Worm (Caenorhabditis elegans) whole organism, mixed stage, embryonic: ENCODE results near the gene dhs-7.
A peak's percentile ranks its signal among the peaks of the same experiment; 100 is the strongest.

ENCODE experiments used
- M03D4.4 ChIP-seq: sonication (generic microtip); optimal IDR thresholded peaks from 2 replicates; lab custom pipeline; 2017; ENCODE audit warnings: mild to moderate bottlenecking, missing genetic modification characterization, missing compliant biosample characterization
- bed-3 ChIP-seq: fragments of 200-800 bp; sonication (Bioruptor generic); optimal IDR thresholded peaks from 3 replicates; lab custom pipeline; 2018; ENCODE audit warnings: mild to moderate bottlenecking, missing genetic modification characterization, moderate library complexity, missing compliant biosample characterization
- blmp-1 ChIP-seq: fragments of 150-350 bp; optimal IDR thresholded peaks from 2 replicates; lab custom pipeline; 2014; ENCODE audit warnings: missing biosample characterization, missing genetic modification characterization
- ceh-39 ChIP-seq: fragments of 150-350 bp; optimal IDR thresholded peaks from 2 replicates; lab custom pipeline; 2014; ENCODE audit warnings: missing biosample characterization, missing genetic modification characterization
- ceh-43 ChIP-seq: fragments of 200-800 bp; sonication (Bioruptor generic); optimal IDR thresholded peaks from 2 replicates; lab custom pipeline; 2018; ENCODE audit warnings: mild to moderate bottlenecking, missing genetic modification characterization, moderate library complexity, missing compliant biosample characterization
- ceh-83 ChIP-seq: fragments of 200-800 bp; sonication (Bioruptor generic); optimal IDR thresholded peaks from 2 replicates; lab custom pipeline; 2018; ENCODE audit warnings: mild to moderate bottlenecking, missing genetic modification characterization, missing compliant biosample characterization
- ces-1 ChIP-seq: fragments of 150-350 bp; optimal IDR thresholded peaks from 2 replicates; lab custom pipeline; 2014; ENCODE audit warnings: missing biosample characterization, missing genetic modification reagents, missing genetic modification characterization
- cnd-1 ChIP-seq: fragments of 200-800 bp; sonication (Bioruptor generic); optimal IDR thresholded peaks from 2 replicates; lab custom pipeline; 2018; ENCODE audit warnings: mild to moderate bottlenecking, missing genetic modification characterization, missing compliant biosample characterization
- drap-1 ChIP-seq: fragments of 200-800 bp; sonication (Bioruptor generic); optimal IDR thresholded peaks from 3 replicates; lab custom pipeline; 2018; ENCODE audit warnings: mild to moderate bottlenecking, missing genetic modification characterization, missing compliant biosample characterization
- elt-1 ChIP-seq: sonication (generic microtip); optimal IDR thresholded peaks from 2 replicates; lab custom pipeline; 2017; ENCODE audit warnings: missing genetic modification characterization, mild to moderate bottlenecking, missing compliant biosample characterization, antibody characterized with exemption, moderate library complexity, borderline replicate concordance; ENCODE audit not compliant: insufficient read depth
- elt-3 ChIP-seq: fragments of 150-350 bp; optimal IDR thresholded peaks from 2 replicates; lab custom pipeline; 2014; ENCODE audit warnings: missing biosample characterization, missing genetic modification characterization
- flh-1 ChIP-seq: fragments of 200-800 bp; sonication (Bioruptor generic); optimal IDR thresholded peaks from 2 replicates; lab custom pipeline; 2018; ENCODE audit warnings: mild to moderate bottlenecking, missing genetic modification characterization, moderate library complexity, missing compliant biosample characterization
- ham-2 ChIP-seq: fragments of 200-800 bp; sonication (Bioruptor generic); optimal IDR thresholded peaks from 2 replicates; lab custom pipeline; 2018; ENCODE audit warnings: mild to moderate bottlenecking, missing genetic modification characterization, missing compliant biosample characterization
- hlh-1 ChIP-seq: fragments of 150-350 bp; optimal IDR thresholded peaks from 2 replicates; lab custom pipeline; 2014; ENCODE audit warnings: missing biosample characterization, missing genetic modification reagents, missing genetic modification characterization
- lin-13 ChIP-seq: fragments of 150-350 bp; optimal IDR thresholded peaks from 2 replicates; lab custom pipeline; 2014; ENCODE audit warnings: missing biosample characterization, missing genetic modification characterization
- lin-32 ChIP-seq: fragments of 200-800 bp; sonication (Bioruptor generic); optimal IDR thresholded peaks from 2 replicates; lab custom pipeline; 2018; ENCODE audit warnings: mild to moderate bottlenecking, missing genetic modification characterization, missing compliant biosample characterization
- lsy-2 ChIP-seq: fragments of 150-350 bp; optimal IDR thresholded peaks from 2 replicates; lab custom pipeline; 2014; ENCODE audit warnings: missing biosample characterization, missing genetic modification characterization
- mab-5 ChIP-seq: fragments of 150-350 bp; optimal IDR thresholded peaks from 2 replicates; lab custom pipeline; 2014; ENCODE audit warnings: missing biosample characterization, missing genetic modification characterization
- mep-1 ChIP-seq: fragments of 150-350 bp; optimal IDR thresholded peaks from 2 replicates; lab custom pipeline; 2017; ENCODE audit warnings: missing biosample characterization, missing genetic modification reagents, missing genetic modification characterization, inconsistent platforms
- mls-2 ChIP-seq: sonication (generic microtip); optimal IDR thresholded peaks from 2 replicates; lab custom pipeline; 2016; ENCODE audit warnings: mild to moderate bottlenecking, missing genetic modification characterization, moderate library complexity, missing compliant biosample characterization
- nhr-12 ChIP-seq: fragments of 150-350 bp; optimal IDR thresholded peaks from 2 replicates; lab custom pipeline; 2014; ENCODE audit warnings: missing biosample characterization, missing genetic modification characterization
- nhr-2 ChIP-seq: fragments of 150-350 bp; optimal IDR thresholded peaks from 2 replicates; lab custom pipeline; 2014; ENCODE audit warnings: missing biosample characterization, missing genetic modification characterization
- nhr-237 ChIP-seq: fragments of 150-350 bp; optimal IDR thresholded peaks from 2 replicates; lab custom pipeline; 2014; ENCODE audit warnings: missing biosample characterization, missing genetic modification characterization
- nhr-28 ChIP-seq: fragments of 150-350 bp; optimal IDR thresholded peaks from 2 replicates; lab custom pipeline; 2014; ENCODE audit warnings: missing biosample characterization, missing genetic modification characterization
- nhr-76 ChIP-seq: sonication (generic microtip); optimal IDR thresholded peaks from 2 replicates; lab custom pipeline; 2017; ENCODE audit warnings: missing biosample characterization, missing genetic modification characterization
- pha-4 ChIP-seq: fragments of 150-350 bp; optimal IDR thresholded peaks from 2 replicates; lab custom pipeline; 2018; ENCODE audit warnings: missing biosample characterization, missing genetic modification reagents, missing genetic modification characterization
- sem-2 ChIP-seq: fragments of 200-800 bp; sonication (Bioruptor generic); optimal IDR thresholded peaks from 2 replicates; lab custom pipeline; 2018; ENCODE audit warnings: mild to moderate bottlenecking, missing genetic modification characterization, missing compliant biosample characterization
- snpc-4 ChIP-seq: fragments of 150-350 bp; optimal IDR thresholded peaks from 2 replicates; lab custom pipeline; 2014; ENCODE audit warnings: missing biosample characterization, missing genetic modification characterization
- sptf-1 ChIP-seq: sonication (generic microtip); optimal IDR thresholded peaks from 2 replicates; lab custom pipeline; 2017; ENCODE audit warnings: mild to moderate bottlenecking, missing genetic modification characterization, moderate library complexity, missing compliant biosample characterization
- tbx-8 ChIP-seq: fragments of 200-800 bp; sonication (Bioruptor generic); optimal IDR thresholded peaks from 2 replicates; lab custom pipeline; 2018; ENCODE audit warnings: mild to moderate bottlenecking, missing genetic modification characterization, moderate library complexity, missing compliant biosample characterization
- unc-120 ChIP-seq: sonication (generic microtip); optimal IDR thresholded peaks from 2 replicates; lab custom pipeline; 2017; ENCODE audit warnings: missing genetic modification characterization, missing compliant biosample characterization; ENCODE audit not compliant: poor library complexity, severe bottlenecking
- unc-39 ChIP-seq: fragments of 150-350 bp; optimal IDR thresholded peaks from 2 replicates; lab custom pipeline; 2014; ENCODE audit warnings: missing biosample characterization, missing genetic modification characterization
- unc-62 ChIP-seq: fragments of 150-350 bp; optimal IDR thresholded peaks from 2 replicates; lab custom pipeline; 2014; ENCODE audit warnings: missing biosample characterization, missing genetic modification reagents, missing genetic modification characterization
- zip-8 ChIP-seq: fragments of 150-350 bp; optimal IDR thresholded peaks from 2 replicates; lab custom pipeline; 2014; ENCODE audit warnings: missing biosample characterization, missing genetic modification characterization
- ztf-11 ChIP-seq: fragments of 150-350 bp; optimal IDR thresholded peaks from 2 replicates; lab custom pipeline; 2014; ENCODE audit warnings: missing biosample characterization, missing genetic modification characterization

dhs-7 gene

DNA sequence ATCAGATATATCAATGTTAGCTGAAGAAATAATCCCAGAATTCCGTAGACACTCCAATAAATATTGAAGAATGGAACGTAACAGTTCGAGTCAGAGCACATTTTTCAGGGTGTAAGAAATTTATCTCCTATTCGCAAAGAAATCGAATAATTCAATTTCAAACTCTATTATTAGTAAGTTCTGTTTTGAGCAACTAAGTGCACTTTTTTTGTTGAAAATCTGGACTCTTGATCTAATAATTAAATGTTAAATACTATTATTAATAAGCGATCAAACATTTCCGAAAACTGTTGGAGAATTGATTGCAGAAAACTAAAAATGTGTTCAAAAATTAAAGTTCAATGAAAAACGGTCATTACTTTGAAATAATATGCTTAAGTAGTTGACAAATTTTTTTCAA lies 5.2 kb downstream of the dhs-7 start, which contains the start of gene srd-56:
TSS of gene srd-56 (minus strand) at position 101 of the 400 bp plus-strand sequence.
- no peak for TF ChIP-seq sptf-1 (tag; lab: Kevin White, UChicago)
- no peak for TF ChIP-seq ceh-83 (GFP tag; lab: Kevin White, UChicago)

DNA sequence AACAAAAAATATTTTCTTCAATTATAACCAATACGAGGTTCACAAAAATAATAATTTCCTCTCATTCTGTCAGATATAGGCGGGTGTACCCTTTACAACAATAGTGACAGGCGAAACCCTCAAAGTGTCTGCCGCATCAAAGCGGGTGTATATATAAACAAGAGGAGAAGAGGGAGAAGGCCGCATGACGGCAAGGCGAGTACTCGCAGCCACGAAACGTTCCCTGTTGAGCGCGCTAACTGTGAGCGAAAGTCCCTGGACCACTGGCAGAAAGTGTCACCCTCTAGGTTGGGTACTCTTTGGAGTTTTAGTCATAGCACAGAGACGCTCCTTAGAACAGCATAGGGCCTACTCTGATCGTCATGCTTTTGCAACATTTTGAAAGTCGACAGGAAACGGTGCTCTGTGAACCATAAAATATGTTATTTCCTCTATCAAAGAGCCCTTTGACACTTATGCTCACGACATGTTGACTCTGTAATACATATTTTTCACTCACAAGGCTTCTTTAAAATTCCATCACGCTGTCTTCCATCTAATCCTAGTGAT lies 8.1 kb downstream of the dhs-7 start, which contains the start of gene pcrg-1:
TSS of gene pcrg-1 (plus strand) at position 499 of the 549 bp plus-strand sequence.
- TF ChIP-seq elt-1 (peak; percentile 1), mab-5 (tag; lab: Kevin White, UChicago) (no peak), sem-2 (GFP tag; lab: Kevin White, UChicago) (peak; percentile 84), tbx-8 (GFP tag; lab: Kevin White, UChicago) (peak; percentile 91), drap-1 (GFP tag; lab: Kevin White, UChicago) (peak; percentile 94), nhr-28 (tag; lab: Kevin White, UChicago) (no peak), nhr-76 (no peak), mep-1 (peak; percentile 73), M03D4.4 (peak; percentile 92), snpc-4 (tag; lab: Kevin White, UChicago) (no peak), pha-4 (tag; lab: Kevin White, UChicago) (peak; percentile 59), lin-13 (tag; lab: Kevin White, UChicago) (peak; percentile 77), ceh-39 (tag; lab: Kevin White, UChicago) (no peak), ztf-11 (tag; lab: Kevin White, UChicago) (no peak), zip-8 (tag; lab: Kevin White, UChicago) (no peak), ces-1 (no peak), bed-3 (GFP tag; lab: Kevin White, UChicago) (peak; percentile 83), lin-32 (GFP tag; lab: Kevin White, UChicago) (peak; percentile 86), mls-2 (tag; lab: Kevin White, UChicago) (peak; percentile 97), nhr-12 (tag; lab: Kevin White, UChicago) (no peak), nhr-237 (tag; lab: Kevin White, UChicago) (no peak), ceh-43 (peak; percentile 84), cnd-1 (tag; lab: Kevin White, UChicago) (peak; percentile 95), ham-2 (peak; percentile 93), unc-62 (GFP tag; lab: Kevin White, UChicago) (peak; percentile 21), hlh-1 (tag; lab: Kevin White, UChicago) (peak; percentile 63), sptf-1 (tag; lab: Kevin White, UChicago) (peak; percentile 96), elt-3 (tag; lab: Kevin White, UChicago) (peak; percentile 59), flh-1 (GFP tag; lab: Kevin White, UChicago) (peak; percentile 82), blmp-1 (tag; lab: Kevin White, UChicago) (no peak), lsy-2 (tag; lab: Kevin White, UChicago) (peak; percentile 27), unc-39 (tag; lab: Kevin White, UChicago) (peak; percentile 25), ceh-83 (GFP tag; lab: Kevin White, UChicago) (peak; percentile 92), nhr-2 (no peak), unc-120 (tag; lab: Kevin White, UChicago) (peak; percentile 79)

DNA sequence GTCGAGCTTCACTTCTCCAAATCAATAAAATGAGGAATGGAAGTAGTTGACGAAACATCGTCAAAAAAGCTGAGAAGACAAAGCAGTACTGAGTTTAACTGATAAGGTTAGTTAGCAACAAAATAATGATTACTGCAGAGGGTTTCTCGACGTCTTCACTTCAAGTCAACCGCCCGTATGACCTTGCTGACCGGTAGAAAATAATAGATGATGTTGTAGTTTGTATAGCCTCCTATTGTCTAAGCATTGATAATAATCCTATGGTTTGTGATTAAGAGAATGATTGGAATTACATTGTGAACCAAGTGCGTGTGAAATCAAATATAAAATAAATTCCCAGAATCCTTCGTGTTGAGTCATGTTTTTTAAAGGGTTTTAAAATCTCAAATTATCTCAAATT lies 9.0 kb downstream of the dhs-7 start, which contains the start of gene E04F6.6:
TSS of gene E04F6.6 (minus strand) at position 258 of the 400 bp plus-strand sequence.
- TF ChIP-seq lin-13 (tag; lab: Kevin White, UChicago) = no peak
- no peak for TF ChIP-seq cnd-1 (tag; lab: Kevin White, UChicago)
- TF ChIP-seq nhr-76 = no peak
- no peak for TF ChIP-seq blmp-1 (tag; lab: Kevin White, UChicago)
- no peak for TF ChIP-seq mab-5 (tag; lab: Kevin White, UChicago)
- no peak for TF ChIP-seq drap-1 (GFP tag; lab: Kevin White, UChicago)
- no peak for TF ChIP-seq bed-3 (GFP tag; lab: Kevin White, UChicago)
- TF ChIP-seq flh-1 (GFP tag; lab: Kevin White, UChicago) = no peak
- no peak for TF ChIP-seq tbx-8 (GFP tag; lab: Kevin White, UChicago)
- no peak for TF ChIP-seq lin-32 (GFP tag; lab: Kevin White, UChicago)
- TF ChIP-seq ces-1 = no peak
- no peak for TF ChIP-seq nhr-12 (tag; lab: Kevin White, UChicago)
- TF ChIP-seq ceh-43 = no peak
- TF ChIP-seq elt-3 (tag; lab: Kevin White, UChicago) = no peak
- TF ChIP-seq sem-2 (GFP tag; lab: Kevin White, UChicago) = no peak
- TF ChIP-seq M03D4.4 = no peak
